Fruit fly (Drosophila melanogaster) whole organism, wandering third instar larva: ENCODE measurements around the gene Or1a.

Experiments
- CG32264 ChIP-seq: fragments of 200-800 bp; sonication (Bioruptor generic); optimal IDR thresholded peaks from 2 replicates; lab custom pipeline; 2016; ENCODE audit warnings: missing biosample characterization, missing genetic modification characterization
- CG9705 ChIP-seq: fragments of 200-800 bp; sonication (Bioruptor generic); optimal IDR thresholded peaks from 2 replicates; lab custom pipeline; 2018; ENCODE audit warnings: missing biosample characterization, mild to moderate bottlenecking, missing genetic modification characterization
- Dfd ChIP-seq: fragments of >200 bp; optimal IDR thresholded peaks from 2 replicates; lab custom pipeline; 2017; ENCODE audit warnings: missing biosample characterization, missing genetic modification characterization
- Dif ChIP-seq: fragments of 200-275, 200-300 bp; sonication (Bioruptor generic); optimal IDR thresholded peaks from 2 replicates; lab custom pipeline; 2018; ENCODE audit warnings: missing biosample characterization, missing genetic modification characterization; ENCODE audit not compliant: partially characterized antibody
- GATAd ChIP-seq: sonication (Bioruptor generic); optimal IDR thresholded peaks from 2 replicates; lab custom pipeline; 2016; ENCODE audit warnings: missing biosample characterization, missing genetic modification characterization
- HLH106 ChIP-seq: fragments of 200-800 bp; optimal IDR thresholded peaks from 3 replicates; lab custom pipeline; 2019; ENCODE audit warnings: missing biosample characterization, mild to moderate bottlenecking, missing genetic modification characterization, moderate library complexity
- Hnf4 ChIP-seq: fragments of 200-800 bp; sonication (Bioruptor generic); optimal IDR thresholded peaks from 2 replicates; lab custom pipeline; 2016; ENCODE audit warnings: missing biosample characterization, mild to moderate bottlenecking, missing genetic modification characterization
- Hr78 ChIP-seq: fragments of >200 bp; optimal IDR thresholded peaks from 2 replicates; lab custom pipeline; 2017; ENCODE audit warnings: missing biosample characterization, missing genetic modification characterization
- Hr83 ChIP-seq: fragments of 200-300 bp; sonication (Bioruptor generic); optimal IDR thresholded peaks from 2 replicates; lab custom pipeline; 2016; ENCODE audit warnings: missing biosample characterization, mild to moderate bottlenecking, missing genetic modification characterization, moderate library complexity; ENCODE audit not compliant: poor library complexity, severe bottlenecking
- Jra ChIP-seq: sonication (Bioruptor generic); optimal IDR thresholded peaks from 2 replicates; lab custom pipeline; 2016; ENCODE audit warnings: missing biosample characterization, missing genetic modification characterization
- Mio ChIP-seq: sonication (Bioruptor generic); optimal IDR thresholded peaks from 2 replicates; lab custom pipeline; 2016; ENCODE audit warnings: missing biosample characterization, missing genetic modification characterization
- Myc ChIP-seq: fragments of >200 bp; optimal IDR thresholded peaks from 2 replicates; lab custom pipeline; 2017
- N ChIP-seq: fragments of >200 bp; optimal IDR thresholded peaks from 2 replicates; lab custom pipeline; 2018; ENCODE audit warnings: missing biosample characterization, missing external identifiers, missing genetic modification characterization
- OdsH ChIP-seq: fragments of 200-800 bp; sonication (Bioruptor generic); optimal IDR thresholded peaks from 2 replicates; lab custom pipeline; 2016; ENCODE audit warnings: missing biosample characterization, mild to moderate bottlenecking, missing genetic modification characterization
- Rel ChIP-seq, 2 experiments: fragments of 200-800 bp; sonication (Bioruptor generic) in 1 of 2; optimal IDR thresholded peaks; 2 replicates in 1 of 2; 3 replicates in 1 of 2; lab custom pipeline; 2016 to 2019; ENCODE audit warnings: mild to moderate bottlenecking in 2 of 2, missing biosample characterization in 2 of 2, missing genetic modification characterization in 2 of 2, moderate library complexity in 1 of 2
- brk ChIP-seq: fragments of 200-800 bp; sonication (Bioruptor generic); optimal IDR thresholded peaks from 2 replicates; lab custom pipeline; 2016; ENCODE audit warnings: missing biosample characterization, mild to moderate bottlenecking, missing genetic modification characterization
- dl ChIP-seq, 2 experiments: fragments of 175-275, 200-275 bp in 1 of 2; fragments of 200-275 bp in 1 of 2; sonication (Bioruptor generic); optimal IDR thresholded peaks; lab custom pipeline; 2018; ENCODE audit warnings: mild to moderate bottlenecking in 2 of 2, missing biosample characterization in 2 of 2, missing genetic modification characterization in 2 of 2, moderate library complexity in 2 of 2; ENCODE audit not compliant: partially characterized antibody in 2 of 2, insufficient read depth in 1 of 2
- ey ChIP-seq: fragments of 200-800 bp; sonication (Bioruptor generic); optimal IDR thresholded peaks from 2 replicates; lab custom pipeline; 2016; ENCODE audit warnings: missing biosample characterization, missing genetic modification characterization
- foxo ChIP-seq, 2 experiments: fragments of 200-800 bp; sonication (Bioruptor generic); optimal IDR thresholded peaks; 2 replicates in 1 of 2; 3 replicates in 1 of 2; lab custom pipeline; 2016 to 2017; ENCODE audit warnings: missing biosample characterization in 2 of 2, missing genetic modification characterization in 2 of 2
- fru ChIP-seq: fragments of 200-800 bp; sonication (Bioruptor generic); optimal IDR thresholded peaks from 3 replicates; lab custom pipeline; 2016; ENCODE audit warnings: missing biosample characterization, mild to moderate bottlenecking, missing genetic modification characterization
- h ChIP-seq: fragments of 200-800 bp; sonication (Bioruptor generic); optimal IDR thresholded peaks from 3 replicates; lab custom pipeline; 2016; ENCODE audit warnings: missing biosample characterization, mild to moderate bottlenecking, missing genetic modification characterization
- jim ChIP-seq: fragments of 175-275, 200-325 bp; sonication (Bioruptor generic); optimal IDR thresholded peaks from 2 replicates; lab custom pipeline; 2016; ENCODE audit warnings: missing biosample characterization, mild to moderate bottlenecking, missing genetic modification characterization
- pan ChIP-seq: fragments of >200 bp; optimal IDR thresholded peaks from 2 replicates; lab custom pipeline; 2017
- psq ChIP-seq: fragments of 200-800 bp; sonication (Bioruptor generic); optimal IDR thresholded peaks from 3 replicates; lab custom pipeline; 2017; ENCODE audit warnings: missing biosample characterization, mild to moderate bottlenecking, missing genetic modification characterization, moderate library complexity
- rgr ChIP-seq: fragments of 200-800 bp; sonication (Bioruptor generic); optimal IDR thresholded peaks from 3 replicates; lab custom pipeline; 2016; ENCODE audit warnings: missing biosample characterization, mild to moderate bottlenecking, missing genetic modification characterization
- sv ChIP-seq: fragments of 200-800 bp; sonication (Bioruptor generic); optimal IDR thresholded peaks from 3 replicates; lab custom pipeline; 2016; ENCODE audit warnings: missing biosample characterization, missing genetic modification characterization
- tai ChIP-seq: sonication (Bioruptor generic); optimal IDR thresholded peaks from 2 replicates; lab custom pipeline; 2016; ENCODE audit warnings: missing biosample characterization, missing genetic modification characterization
- usp ChIP-seq: fragments of >200 bp; optimal IDR thresholded peaks from 2 replicates; lab custom pipeline; 2017; ENCODE audit warnings: missing biosample characterization, missing genetic modification characterization

Or1a gene

DNA sequence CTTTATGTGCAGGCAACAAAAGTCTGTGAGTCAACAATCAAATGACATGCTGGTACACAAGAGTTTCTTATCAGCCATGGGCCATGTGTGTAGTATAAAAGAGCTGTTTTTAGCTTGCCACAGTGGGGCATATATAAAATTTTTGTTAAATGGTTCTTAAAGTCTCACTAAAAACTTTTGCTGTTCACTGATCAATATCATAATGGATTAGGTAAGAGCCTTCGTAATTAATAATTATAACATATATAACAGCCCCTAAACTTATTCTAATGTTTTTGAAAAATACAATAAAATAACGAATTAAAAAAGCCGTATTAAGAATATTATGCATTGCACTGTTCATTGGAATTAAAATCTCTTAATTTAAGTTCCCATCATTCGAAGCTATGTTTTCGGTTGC is 21.7 kb upstream of the Or1a start (continued):
- TF ChIP-seq foxo (GFP tag; optimal IDR thresholded peaks at IDR 0.05; lab: Kevin White, UChicago) (peak in 1 of 2 experiments; percentile 16), Jra (GFP tag; lab: Kevin White, UChicago) (no peak), CG32264 (GFP tag; lab: Kevin White, UChicago) (no peak), Hr78 (GFP tag; lab: Kevin White, UChicago) (no peak), CG9705 (GFP tag; lab: Kevin White, UChicago) (no peak), tai (GFP tag; lab: Kevin White, UChicago) (no peak)

DNA sequence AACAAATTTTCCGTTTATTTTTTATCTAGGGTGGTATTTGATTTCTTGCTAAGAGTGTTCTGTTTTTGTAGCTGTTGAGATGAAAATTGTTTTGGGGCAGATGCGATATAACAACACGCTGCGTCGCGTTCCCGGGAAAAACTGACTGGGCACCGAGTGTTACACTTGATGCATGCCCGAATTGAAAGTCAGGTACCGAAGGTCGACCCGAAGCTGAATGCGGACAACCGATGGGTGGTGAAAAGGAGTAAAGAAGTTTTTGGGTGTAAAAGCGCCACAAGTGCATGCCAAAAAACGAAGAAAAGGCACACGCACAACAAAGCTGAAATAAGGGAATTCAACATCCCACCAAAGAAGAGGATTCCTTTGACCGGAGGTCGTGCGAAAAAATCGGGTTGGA is 20.1 kb upstream of the Or1a start, which contains the start of gene CG13375:
CG13375 (minus strand) TSS at position 124 of the 400 bp plus-strand sequence.
- TF ChIP-seq brk (GFP tag; lab: Kevin White, UChicago) (no peak), Myc (lab: Kevin White, UChicago) (no peak), jim (no peak), OdsH (GFP tag; lab: Kevin White, UChicago) (no peak), Hnf4 (GFP tag; lab: Kevin White, UChicago) (no peak), Rel (GFP tag; optimal IDR thresholded peaks at IDR 0.05; lab: Kevin White, UChicago) (no peak), Rel (tag; optimal IDR thresholded peaks at IDR 0.05; lab: Kevin White, UChicago) (no peak)

DNA sequence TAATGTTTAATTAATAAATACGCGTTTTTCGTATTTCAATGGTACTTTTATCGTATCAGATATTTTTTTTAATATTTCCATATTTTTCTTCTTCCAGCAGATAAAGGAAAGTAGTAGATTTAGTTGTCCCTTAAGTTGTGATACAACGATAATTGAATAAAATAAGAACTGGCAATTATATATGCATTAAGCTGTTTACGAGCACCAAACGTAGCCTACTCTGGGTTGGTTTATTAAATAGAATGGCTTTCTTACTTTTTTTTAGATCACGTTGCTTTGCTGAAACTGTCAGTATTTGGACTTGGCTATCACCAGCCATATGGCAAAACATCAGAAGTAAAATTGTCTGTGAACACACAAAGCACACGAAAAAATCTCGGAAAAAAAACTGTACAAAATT is 7.5 kb upstream of the Or1a start, which contains the start of gene CG12470:
CG12470 (plus strand) TSS at position 301 of the 400 bp plus-strand sequence.
- TF ChIP-seq CG9705 (GFP tag; lab: Kevin White, UChicago) (no peak), N (GFP tag; lab: Kevin White, UChicago) (no peak), ey (GFP tag; lab: Kevin White, UChicago) (no peak), GATAd (GFP tag; lab: Kevin White, UChicago) (no peak), HLH106 (tag; lab: Kevin White, UChicago) (no peak), fru (GFP tag; lab: Kevin White, UChicago) (no peak), brk (GFP tag; lab: Kevin White, UChicago) (no peak), Rel (GFP tag; optimal IDR thresholded peaks at IDR 0.05; lab: Kevin White, UChicago) (no peak), Rel (tag; optimal IDR thresholded peaks at IDR 0.05; lab: Kevin White, UChicago) (no peak), rgr (GFP tag; lab: Kevin White, UChicago) (no peak), Dfd (GFP tag; lab: Kevin White, UChicago) (no peak), Mio (GFP tag; lab: Kevin White, UChicago) (no peak), Hr83 (GFP tag; lab: Kevin White, UChicago) (no peak)
- TF ChIP-seq, all 38 proteins: peak for 0

DNA sequence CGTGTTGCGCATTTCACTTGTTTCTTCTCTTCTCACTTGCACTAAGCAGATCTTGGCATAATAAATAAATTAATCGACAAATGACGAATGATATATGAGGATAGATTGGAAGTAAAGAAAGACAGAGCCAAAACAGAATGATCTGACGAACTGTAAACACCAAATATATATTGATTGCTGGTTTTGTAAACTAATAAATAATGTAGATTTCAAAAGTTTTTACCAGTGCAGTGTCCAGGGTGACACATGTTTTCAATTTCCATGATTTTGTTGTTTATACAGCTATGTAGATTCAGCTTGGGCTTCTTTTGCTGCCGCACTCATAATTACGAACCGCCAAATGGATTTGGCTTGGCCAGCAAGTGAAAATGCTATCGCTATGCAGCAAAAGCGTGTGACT is 3.6 kb upstream of the Or1a start:
- TF ChIP-seq ey (GFP tag; lab: Kevin White, UChicago) (no peak), Hr78 (GFP tag; lab: Kevin White, UChicago) (no peak), CG9705 (GFP tag; lab: Kevin White, UChicago) (no peak), Jra (GFP tag; lab: Kevin White, UChicago) (no peak), Mio (GFP tag; lab: Kevin White, UChicago) (no peak), foxo (GFP tag; optimal IDR thresholded peaks at IDR 0.05; lab: Kevin White, UChicago) (no peak), h (GFP tag; lab: Kevin White, UChicago) (no peak), dl (GFP tag; optimal IDR thresholded peaks at IDR 0.05; lab: Kevin White, UChicago; ENCODE audit: insufficient read depth in 1 of 2, partially characterized antibody in 2 of 2) (no peak), tai (GFP tag; lab: Kevin White, UChicago) (no peak), sv (no peak), Hnf4 (GFP tag; lab: Kevin White, UChicago) (no peak), psq (GFP tag; lab: Kevin White, UChicago) (no peak), brk (GFP tag; lab: Kevin White, UChicago) (no peak), Hr83 (GFP tag; lab: Kevin White, UChicago) (no peak), rgr (GFP tag; lab: Kevin White, UChicago) (no peak), pan (lab: Kevin White, UChicago) (no peak), Dfd (GFP tag; lab: Kevin White, UChicago) (no peak)

DNA sequence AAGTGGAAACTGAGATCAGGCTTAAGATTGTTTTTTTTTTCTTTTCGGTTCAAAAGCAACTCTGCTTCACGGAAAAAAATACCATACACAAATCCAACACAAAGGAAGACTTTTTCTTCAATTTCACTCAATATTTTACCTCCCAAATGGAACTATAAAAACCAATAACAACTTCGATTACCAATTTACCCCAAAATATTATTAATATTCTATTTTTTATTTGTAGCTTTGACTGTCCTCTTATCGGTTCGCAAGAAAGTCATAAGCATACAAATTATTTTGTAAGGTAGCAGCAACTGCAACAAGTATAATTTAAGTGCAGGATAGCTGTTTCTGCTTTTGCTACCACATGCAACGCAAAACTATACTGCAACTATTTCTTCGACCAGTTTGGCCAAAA is 19.0 kb downstream of the Or1a start:
- TF ChIP-seq usp (GFP tag; lab: Kevin White, UChicago) = no peak
- no peak for TF ChIP-seq Dfd (GFP tag; lab: Kevin White, UChicago)
- no peak for TF ChIP-seq Hr78 (GFP tag; lab: Kevin White, UChicago)
- TF ChIP-seq OdsH (GFP tag; lab: Kevin White, UChicago) = no peak
- TF ChIP-seq pan (lab: Kevin White, UChicago) = no peak
- no peak for TF ChIP-seq Dif (GFP tag; lab: Kevin White, UChicago)
- TF ChIP-seq sv = no peak
